Worm (Caenorhabditis elegans): ENCODE measurements around the gene C29E4.11.
A peak's percentile ranks its signal among the peaks of the same experiment; 100 is the strongest.

The C29E4.11 gene

DNA sequence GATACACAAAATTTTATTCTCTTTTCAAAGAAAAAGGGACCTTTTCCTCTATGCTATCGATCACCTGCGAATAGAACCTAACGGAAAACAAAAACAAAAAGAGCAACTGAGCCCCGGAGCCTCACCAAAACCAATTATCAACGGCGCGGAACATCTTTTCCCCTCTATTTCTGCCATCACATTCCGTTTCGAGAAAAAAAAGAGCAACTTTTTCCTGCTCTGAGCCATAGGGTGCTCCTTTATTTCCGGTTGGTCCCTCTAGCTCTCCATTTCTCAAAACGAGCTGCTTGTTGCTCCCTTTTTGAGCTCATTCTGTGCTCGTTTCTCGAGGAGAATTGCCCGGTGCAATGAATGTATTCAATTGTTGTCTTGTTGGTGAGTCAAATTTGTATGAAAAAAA, 21.7 kb upstream of the C29E4.11 start, which contains the start of gene clp-1:
Gene clp-1, plus strand, starts transcription at position 301 of the 400 bp plus-strand sequence.
- TF ChIP-seq F13C5.2 (tag; optimal IDR thresholded peaks at IDR 0.05) (no peak), hmbx-1 (tag; optimal IDR thresholded peaks at IDR 0.05) (no peak), hnd-1 (tag; optimal IDR thresholded peaks at IDR 0.05) (no peak), pes-1 (GFP tag; IDR thresholded peaks at IDR 0.05) (no peak), tbx-37 (GFP tag; conservative IDR thresholded peaks at IDR 0.05) (no peak), ets-7 (tag; optimal IDR thresholded peaks at IDR 0.05) (no peak), B0310.2 (tag; optimal IDR thresholded peaks at IDR 0.05) (no peak), ceh-13 (GFP tag; optimal IDR thresholded peaks at IDR 0.05) (no peak), tra-4 (tag; optimal IDR thresholded peaks at IDR 0.05) (no peak), flt-1 (GFP tag; IDR thresholded peaks at IDR 0.05) (no peak), ceh-36 (tag; optimal IDR thresholded peaks at IDR 0.05) (no peak), aly-1 (tag; optimal IDR thresholded peaks at IDR 0.05) (no peak)

DNA sequence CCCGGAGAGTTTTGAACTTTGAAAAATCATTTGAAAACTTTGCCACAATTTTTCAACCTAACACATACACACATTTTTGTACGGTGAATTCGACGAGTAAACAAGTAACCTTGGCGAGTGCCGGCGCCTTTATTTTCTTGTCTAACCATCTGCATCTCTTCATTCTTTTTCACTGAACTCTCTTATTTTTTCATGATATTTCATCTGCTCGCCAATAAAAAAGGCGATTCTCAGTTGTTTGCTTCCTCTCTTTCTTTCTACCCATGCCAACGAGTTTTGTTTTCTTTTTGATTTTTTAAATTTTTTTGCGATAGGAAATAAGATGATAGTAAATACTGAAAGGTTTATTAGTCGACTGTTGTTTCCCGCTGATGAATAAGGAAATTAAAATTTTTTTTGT, 20.8 kb upstream of the C29E4.11 start:
- TF ChIP-seq pes-1 (GFP tag; IDR thresholded peaks at IDR 0.05) (no peak), hmbx-1 (tag; optimal IDR thresholded peaks at IDR 0.05) (no peak), ets-7 (tag; optimal IDR thresholded peaks at IDR 0.05) (no peak), F13C5.2 (tag; optimal IDR thresholded peaks at IDR 0.05) (no peak), tra-4 (tag; optimal IDR thresholded peaks at IDR 0.05) (no peak), B0310.2 (tag; optimal IDR thresholded peaks at IDR 0.05) (no peak), scrt-1 (GFP tag; IDR thresholded peaks at IDR 0.05) (no peak), tbx-11 (GFP tag; IDR thresholded peaks at IDR 0.05) (no peak), ceh-36 (tag; optimal IDR thresholded peaks at IDR 0.05) (no peak), aly-1 (tag; optimal IDR thresholded peaks at IDR 0.05) (no peak), hnd-1 (tag; optimal IDR thresholded peaks at IDR 0.05) (no peak), ceh-13 (GFP tag; optimal IDR thresholded peaks at IDR 0.05) (no peak), sea-1 (GFP tag; conservative IDR thresholded peaks at IDR 0.05) (no peak), hmg-4 (GFP tag; optimal IDR thresholded peaks at IDR 0.05) (no peak), tbx-37 (GFP tag; conservative IDR thresholded peaks at IDR 0.05) (no peak), ama-1 (optimal IDR thresholded peaks at IDR 0.05) (no peak), flt-1 (GFP tag; IDR thresholded peaks at IDR 0.05) (no peak)

DNA sequence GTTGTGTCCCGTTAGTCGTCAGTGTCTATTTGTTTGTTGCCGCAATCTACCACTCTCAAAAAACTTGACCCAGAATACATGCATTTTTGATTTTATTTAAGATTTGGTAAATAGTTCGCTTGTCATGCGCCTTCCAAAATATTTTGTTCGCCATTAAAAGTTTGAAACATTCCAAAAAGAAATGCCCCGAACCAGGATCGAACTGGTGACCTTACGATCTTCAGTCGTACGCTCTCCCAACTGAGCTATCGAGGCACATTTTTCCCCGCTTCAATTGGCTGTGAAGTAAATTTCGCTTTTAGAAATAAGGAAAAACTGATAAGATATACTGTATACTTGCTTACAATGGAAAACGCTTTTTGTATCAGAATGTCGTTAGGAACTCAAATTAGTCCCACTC, 20.4 kb upstream of the C29E4.11 start:
- TF ChIP-seq scrt-1 (GFP tag; IDR thresholded peaks at IDR 0.05) = no peak
- TF ChIP-seq hnd-1 (tag; optimal IDR thresholded peaks at IDR 0.05) = no peak
- no peak for TF ChIP-seq sea-1 (GFP tag; conservative IDR thresholded peaks at IDR 0.05)
- TF ChIP-seq ets-7 (tag; optimal IDR thresholded peaks at IDR 0.05) = no peak
- TF ChIP-seq hmbx-1 (tag; optimal IDR thresholded peaks at IDR 0.05) = no peak
- TF ChIP-seq aly-1 (tag; optimal IDR thresholded peaks at IDR 0.05) = no peak
- TF ChIP-seq flt-1 (GFP tag; IDR thresholded peaks at IDR 0.05) = no peak
- no peak for TF ChIP-seq ceh-13 (GFP tag; optimal IDR thresholded peaks at IDR 0.05)
- no peak for TF ChIP-seq tbx-11 (GFP tag; IDR thresholded peaks at IDR 0.05)
- TF ChIP-seq ama-1 (optimal IDR thresholded peaks at IDR 0.05) = no peak
- no peak for TF ChIP-seq B0310.2 (tag; optimal IDR thresholded peaks at IDR 0.05)
- TF ChIP-seq tra-4 (tag; optimal IDR thresholded peaks at IDR 0.05) = no peak
- TF ChIP-seq ceh-36 (tag; optimal IDR thresholded peaks at IDR 0.05) = no peak
- TF ChIP-seq F13C5.2 (tag; optimal IDR thresholded peaks at IDR 0.05) = no peak

DNA sequence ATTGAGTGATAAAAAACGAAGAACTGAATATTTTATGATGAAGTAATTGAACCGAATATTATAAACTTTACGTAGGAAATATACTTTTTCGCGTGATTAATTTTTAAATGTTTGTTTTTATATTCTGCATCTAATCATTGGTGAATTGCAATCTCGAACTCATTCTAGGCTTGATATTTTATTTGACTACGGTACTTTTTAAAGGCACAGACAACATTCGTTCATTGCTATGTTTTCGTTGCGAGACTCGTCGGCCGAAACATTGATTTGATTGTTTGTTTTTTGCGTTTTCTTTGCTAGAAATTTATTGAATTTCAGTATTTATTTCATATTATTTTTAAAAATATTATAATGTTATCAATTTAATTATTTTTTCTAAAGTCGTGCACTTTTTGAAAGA, 19.9 kb upstream of the C29E4.11 start, which contains the start of gene C06G4.4:
Gene C06G4.4, minus strand, starts transcription at position 36 of the 400 bp plus-strand sequence.
- no peak for TF ChIP-seq hnd-1 (tag; optimal IDR thresholded peaks at IDR 0.05)

DNA sequence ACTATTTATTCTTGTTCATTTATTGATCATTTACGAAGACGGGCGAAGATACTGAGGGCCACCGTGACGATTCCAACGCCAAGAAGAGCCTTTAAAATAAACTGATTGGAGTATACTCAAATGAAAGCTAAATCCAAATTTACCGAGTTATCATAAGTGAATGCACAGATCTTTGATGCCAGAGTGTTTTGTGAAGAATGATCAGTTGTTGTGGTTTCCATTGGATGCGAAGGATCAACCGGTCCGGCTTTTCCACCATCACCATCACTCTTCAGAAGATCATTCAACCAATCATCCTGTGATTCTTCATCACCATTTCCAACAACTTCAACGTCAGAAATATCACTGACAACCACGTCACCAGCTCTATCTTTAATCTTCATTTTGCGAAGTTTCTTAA, 19.3 kb upstream of the C29E4.11 start:
- TF ChIP-seq pes-1 (GFP tag; IDR thresholded peaks at IDR 0.05) = no peak
- TF ChIP-seq B0310.2 (tag; optimal IDR thresholded peaks at IDR 0.05) = no peak
- TF ChIP-seq hmg-4 (GFP tag; optimal IDR thresholded peaks at IDR 0.05) = no peak
- TF ChIP-seq F13C5.2 (tag; optimal IDR thresholded peaks at IDR 0.05) = no peak
- no peak for TF ChIP-seq ama-1 (optimal IDR thresholded peaks at IDR 0.05)
- no peak for TF ChIP-seq aly-1 (tag; optimal IDR thresholded peaks at IDR 0.05)

DNA sequence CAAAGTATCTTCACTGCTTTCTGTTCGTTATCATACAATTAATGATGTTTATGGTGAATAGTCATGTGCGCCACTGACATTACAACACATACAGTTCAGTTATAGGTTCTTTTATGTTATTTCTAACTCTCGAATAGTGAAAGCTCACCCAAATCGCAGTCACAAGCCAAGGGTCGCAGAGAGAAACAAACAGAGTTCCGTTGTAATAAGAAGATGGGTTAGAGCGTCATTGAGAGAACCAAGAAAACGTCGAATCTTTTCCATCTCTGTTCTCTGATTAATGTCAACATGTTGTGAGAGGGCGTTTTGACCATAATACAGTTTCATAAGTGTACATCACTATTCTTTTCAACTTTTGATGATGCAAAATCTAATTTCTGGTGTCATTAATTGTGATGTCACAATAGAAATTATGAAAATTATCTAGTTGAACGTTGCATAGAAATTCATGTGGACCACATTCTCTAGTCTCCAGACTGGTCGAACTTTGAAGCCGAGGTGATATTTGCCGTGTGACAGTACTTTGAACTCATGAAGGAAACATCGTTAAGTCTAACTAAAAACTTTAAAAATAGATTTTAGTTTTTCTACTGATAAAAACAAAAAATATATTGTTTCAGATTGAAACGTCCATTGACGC, 16.2 kb upstream of the C29E4.11 start:
- no peak for TF ChIP-seq hmg-4 (GFP tag; optimal IDR thresholded peaks at IDR 0.05)

DNA sequence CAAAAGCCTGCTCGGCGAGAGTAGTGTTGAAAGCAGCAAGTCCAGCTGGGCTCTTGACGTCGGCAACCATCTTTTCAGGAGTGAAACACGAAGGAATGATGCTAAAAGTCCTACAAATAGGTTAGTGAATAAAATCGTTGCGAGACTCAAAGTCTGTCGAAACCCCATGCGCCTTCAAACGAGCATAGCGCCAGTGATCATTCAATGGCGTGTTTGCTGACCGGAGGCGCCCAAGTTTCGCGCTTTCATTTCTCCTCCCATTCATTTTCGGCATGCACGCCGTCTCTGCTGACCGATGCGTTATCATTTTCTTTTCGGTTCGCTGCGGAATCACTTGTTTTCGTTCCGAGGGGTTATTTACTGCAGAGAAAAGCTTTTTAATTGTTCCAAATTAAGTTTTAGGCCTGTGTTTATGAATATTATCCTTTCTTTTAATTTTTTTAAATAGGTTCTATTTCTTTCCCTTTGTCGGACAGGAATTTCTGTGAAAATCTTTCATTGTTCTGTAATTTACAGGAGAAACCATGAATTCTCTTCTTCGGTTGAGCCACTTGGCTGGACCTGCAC, 15.4 kb upstream of the C29E4.11 start, which contains the start of the genes eef-1B.1 and aco-2:
Gene eef-1B.1, minus strand, starts transcription at position 186 of the 567 bp plus-strand sequence.
Gene aco-2, plus strand, starts transcription at position 517 of the 567 bp plus-strand sequence.
- no peak for TF ChIP-seq aly-1 (tag; optimal IDR thresholded peaks at IDR 0.05)
- no peak for TF ChIP-seq hnd-1 (tag; optimal IDR thresholded peaks at IDR 0.05)
- no peak for TF ChIP-seq tbx-11 (GFP tag; IDR thresholded peaks at IDR 0.05)
- no peak for TF ChIP-seq scrt-1 (GFP tag; IDR thresholded peaks at IDR 0.05)
- TF ChIP-seq F13C5.2 (tag; optimal IDR thresholded peaks at IDR 0.05) = peak; percentile 44
- TF ChIP-seq ceh-13 (GFP tag; optimal IDR thresholded peaks at IDR 0.05) = no peak

DNA sequence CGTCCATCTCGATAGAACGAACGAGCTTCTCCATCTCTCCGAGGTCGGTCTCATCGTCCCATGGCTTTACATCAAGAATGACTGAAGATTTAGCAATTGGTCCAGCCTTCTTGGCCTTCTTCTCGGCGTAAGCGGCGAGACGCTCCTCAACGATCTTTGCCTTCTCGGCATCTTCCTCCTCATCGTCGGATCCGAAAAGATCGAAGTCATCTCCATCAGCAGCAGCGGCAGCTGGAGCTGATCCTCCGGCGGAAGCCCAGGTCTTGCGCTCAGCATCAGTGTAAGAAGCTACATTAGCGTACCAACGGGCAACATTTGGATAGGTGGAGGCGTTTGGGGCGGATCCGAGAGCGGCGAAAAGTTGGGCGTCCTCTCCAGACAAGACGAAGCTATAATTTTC, 14.8 kb upstream of the C29E4.11 start:
- no peak for TF ChIP-seq ama-1 (optimal IDR thresholded peaks at IDR 0.05)

DNA sequence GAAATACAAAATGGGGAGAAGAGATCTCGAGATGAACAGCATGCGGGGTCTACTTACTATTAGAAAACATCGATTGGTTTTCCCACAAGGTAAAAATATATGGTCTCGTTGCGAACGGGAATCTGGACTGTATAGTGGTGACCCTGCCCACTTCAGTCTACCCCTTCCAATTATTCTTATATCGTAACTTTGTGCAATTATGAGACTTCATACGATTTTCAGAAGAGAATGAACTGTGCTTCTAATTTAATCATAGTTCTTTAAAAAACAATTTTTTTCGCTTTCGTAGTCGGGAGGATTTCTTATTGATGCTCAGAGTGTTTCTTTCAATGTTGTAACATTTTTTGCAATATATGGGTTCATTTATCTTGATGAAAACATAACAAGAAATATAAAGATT, 14.1 kb upstream of the C29E4.11 start, which contains the start of gene F54H12.5:
Gene F54H12.5, minus strand, starts transcription at position 101 of the 400 bp plus-strand sequence.
- TF ChIP-seq F13C5.2 (tag; optimal IDR thresholded peaks at IDR 0.05) = no peak
- no peak for TF ChIP-seq ets-7 (tag; optimal IDR thresholded peaks at IDR 0.05)
- no peak for TF ChIP-seq ceh-13 (GFP tag; optimal IDR thresholded peaks at IDR 0.05)
- no peak for TF ChIP-seq B0310.2 (tag; optimal IDR thresholded peaks at IDR 0.05)
- TF ChIP-seq hnd-1 (tag; optimal IDR thresholded peaks at IDR 0.05) = no peak
- TF ChIP-seq pes-1 (GFP tag; IDR thresholded peaks at IDR 0.05) = no peak
- TF ChIP-seq sea-1 (GFP tag; conservative IDR thresholded peaks at IDR 0.05) = no peak
- no peak for TF ChIP-seq tra-4 (tag; optimal IDR thresholded peaks at IDR 0.05)
- TF ChIP-seq hmbx-1 (tag; optimal IDR thresholded peaks at IDR 0.05) = no peak
- TF ChIP-seq hmg-4 (GFP tag; optimal IDR thresholded peaks at IDR 0.05) = no peak
- TF ChIP-seq tbx-37 (GFP tag; conservative IDR thresholded peaks at IDR 0.05) = no peak
- no peak for TF ChIP-seq scrt-1 (GFP tag; IDR thresholded peaks at IDR 0.05)
- TF ChIP-seq tbx-11 (GFP tag; IDR thresholded peaks at IDR 0.05) = no peak
- no peak for TF ChIP-seq ceh-36 (tag; optimal IDR thresholded peaks at IDR 0.05)
- no peak for TF ChIP-seq aly-1 (tag; optimal IDR thresholded peaks at IDR 0.05)
- TF ChIP-seq ama-1 (optimal IDR thresholded peaks at IDR 0.05) = no peak
- no peak for TF ChIP-seq flt-1 (GFP tag; IDR thresholded peaks at IDR 0.05)

Measured in whole organism, early embryonic.